Fruit fly (Drosophila melanogaster) whole organism, embryonic: ENCODE results near the gene Rab9Db.
A peak's percentile ranks its signal among the peaks of the same experiment; 100 is the strongest.

ENCODE experiments used
- Abd-B ChIP-seq: fragments of 200-800 bp; sonication (Bioruptor generic); optimal IDR thresholded peaks from 2 replicates; lab custom pipeline; 2018; ENCODE audit warnings: missing biosample characterization, mild to moderate bottlenecking, missing genetic modification characterization, moderate library complexity
- BEAF-32 ChIP-seq: fragments of 200-800 bp; sonication (Bioruptor generic); optimal IDR thresholded peaks from 3 replicates; lab custom pipeline; 2017; ENCODE audit warnings: missing biosample characterization, missing genetic modification characterization, mild to moderate bottlenecking, moderate library complexity, missing genetic modification reagents
- CG10431 ChIP-seq: fragments of 200-800 bp; sonication (Bioruptor generic); optimal IDR thresholded peaks from 3 replicates; lab custom pipeline; 2018; ENCODE audit warnings: missing biosample characterization, mild to moderate bottlenecking, missing genetic modification characterization
- CG12299 ChIP-seq: fragments of 200-800 bp; sonication (Bioruptor generic); optimal IDR thresholded peaks from 2 replicates; lab custom pipeline; 2018; ENCODE audit warnings: missing biosample characterization, mild to moderate bottlenecking, missing genetic modification characterization
- CG12659 ChIP-seq: fragments of 200-800 bp; sonication (Bioruptor generic); optimal IDR thresholded peaks from 3 replicates; lab custom pipeline; 2017; ENCODE audit warnings: mild to moderate bottlenecking, missing biosample characterization, missing genetic modification reagents, missing genetic modification characterization
- CG13123 ChIP-seq: fragments of 200-800 bp; sonication (Bioruptor generic); optimal IDR thresholded peaks from 2 replicates; lab custom pipeline; 2016; ENCODE audit warnings: missing biosample characterization, missing genetic modification characterization
- CG13424 ChIP-seq: fragments of 200-800 bp; sonication (Bioruptor generic); optimal IDR thresholded peaks from 2 replicates; lab custom pipeline; 2019; ENCODE audit warnings: missing biosample characterization, mild to moderate bottlenecking, missing genetic modification characterization, moderate library complexity
- CG14441 ChIP-seq: fragments of 200-800 bp; sonication (Bioruptor generic); IDR thresholded peaks from 2 replicates; pipeline ENCODE4 v1.3.6; 2022; ENCODE audit warnings: missing biosample characterization, missing genetic modification characterization
- CG15514 ChIP-seq: fragments of 200-800 bp; sonication (Bioruptor generic); optimal IDR thresholded peaks from 3 replicates; lab custom pipeline; 2017; ENCODE audit warnings: missing biosample characterization, missing genetic modification characterization, mild to moderate bottlenecking, moderate library complexity, missing genetic modification reagents
- CG16863 ChIP-seq: fragments of 200-800 bp; sonication (Bioruptor generic); optimal IDR thresholded peaks from 3 replicates; lab custom pipeline; 2016; ENCODE audit warnings: missing biosample characterization, missing genetic modification characterization
- CG18011 ChIP-seq: fragments of 200-800 bp; sonication (Bioruptor generic); optimal IDR thresholded peaks from 2 replicates; lab custom pipeline; 2017; ENCODE audit warnings: missing biosample characterization, missing genetic modification characterization, mild to moderate bottlenecking, moderate library complexity, missing genotype
- CG18262 ChIP-seq: fragments of 200-800 bp; optimal IDR thresholded peaks from 3 replicates; lab custom pipeline; 2019; ENCODE audit warnings: missing biosample characterization, mild to moderate bottlenecking, missing genetic modification characterization, moderate library complexity
- CG18764 ChIP-seq: fragments of 200-800 bp; sonication (Bioruptor generic); optimal IDR thresholded peaks from 3 replicates; lab custom pipeline; 2016; ENCODE audit warnings: missing biosample characterization, missing genetic modification characterization
- CG2875 ChIP-seq: fragments of 200-800 bp; sonication (Bioruptor generic); optimal IDR thresholded peaks from 2 replicates; lab custom pipeline; 2017; ENCODE audit warnings: missing biosample characterization, mild to moderate bottlenecking, missing genetic modification characterization, missing genetic modification reagents
- CG3847 ChIP-seq: fragments of 200-800 bp; sonication (Bioruptor generic); IDR thresholded peaks from 2 replicates; pipeline ENCODE4 v1.3.6; 2022; ENCODE audit warnings: missing biosample characterization, missing genetic modification characterization
- CG3995 ChIP-seq: fragments of 200-800 bp; sonication (Bioruptor generic); optimal IDR thresholded peaks from 3 replicates; lab custom pipeline; 2016; ENCODE audit warnings: missing biosample characterization, missing genetic modification characterization
- CG6791 ChIP-seq: fragments of 200-800 bp; sonication (Bioruptor generic); IDR thresholded peaks from 3 replicates; pipeline ENCODE4 v1.3.6; 2022; ENCODE audit warnings: missing biosample characterization, missing genetic modification characterization; ENCODE audit not compliant: partially characterized antibody
- CoRest ChIP-seq: fragments of 200-800 bp; sonication (Bioruptor generic); optimal IDR thresholded peaks from 3 replicates; lab custom pipeline; 2018; ENCODE audit warnings: missing biosample characterization, mild to moderate bottlenecking, missing genetic modification characterization, moderate library complexity
- D19B ChIP-seq: fragments of 200-800 bp; sonication (Bioruptor generic); optimal IDR thresholded peaks from 2 replicates; lab custom pipeline; 2017; ENCODE audit warnings: missing biosample characterization, mild to moderate bottlenecking, missing genetic modification characterization
- Dfd ChIP-seq, 2 experiments: fragments of >200 bp; optimal IDR thresholded peaks; 2 replicates each; lab custom pipeline; 2017; ENCODE audit warnings: missing biosample characterization in 2 of 2, missing genetic modification characterization in 2 of 2
- Fer1 ChIP-seq: fragments of 200-800 bp; sonication (Bioruptor generic); optimal IDR thresholded peaks from 2 replicates; lab custom pipeline; 2017; ENCODE audit warnings: missing biosample characterization, mild to moderate bottlenecking, missing genetic modification characterization
- HLH3B ChIP-seq: fragments of 200-800 bp; sonication (Bioruptor generic); IDR thresholded peaks from 2 replicates; pipeline ENCODE4 v1.3.6; 2022; ENCODE audit warnings: missing biosample characterization, missing genetic modification characterization
- Hand ChIP-seq: fragments of 200-800 bp; sonication (Bioruptor generic); optimal IDR thresholded peaks from 2 replicates; lab custom pipeline; 2017; ENCODE audit warnings: mild to moderate bottlenecking, missing biosample characterization, missing genetic modification reagents, missing genetic modification characterization
- HmgD ChIP-seq: fragments of 200-800 bp; sonication (Bioruptor generic); optimal IDR thresholded peaks from 3 replicates; lab custom pipeline; 2016; ENCODE audit warnings: missing biosample characterization, missing genetic modification characterization
- Hmx ChIP-seq: fragments of 200-800 bp; sonication (Bioruptor generic); optimal IDR thresholded peaks from 2 replicates; lab custom pipeline; 2016; ENCODE audit warnings: missing biosample characterization, missing genetic modification characterization
- Myb ChIP-seq: fragments of 200-800 bp; sonication (Bioruptor generic); optimal IDR thresholded peaks from 2 replicates; lab custom pipeline; 2016; ENCODE audit warnings: missing biosample characterization, missing genetic modification characterization
- NfI ChIP-seq: fragments of 200-800 bp; sonication (Bioruptor generic); optimal IDR thresholded peaks from 3 replicates; lab custom pipeline; 2018; ENCODE audit warnings: missing biosample characterization, mild to moderate bottlenecking, missing genetic modification characterization, moderate library complexity
- Ptx1 ChIP-seq: fragments of 200-800 bp; sonication (Bioruptor generic); IDR thresholded peaks from 2 replicates; pipeline ENCODE4 v1.3.6; 2022; ENCODE audit warnings: missing biosample characterization, missing genetic modification characterization
- Sin3A ChIP-seq: fragments of >200 bp; optimal IDR thresholded peaks from 2 replicates; lab custom pipeline; 2018
- Spps ChIP-seq: fragments of 200-800 bp; sonication (Bioruptor generic); optimal IDR thresholded peaks from 2 replicates; lab custom pipeline; 2018; ENCODE audit warnings: missing biosample characterization, mild to moderate bottlenecking, missing genetic modification characterization
- Taf1 ChIP-seq: fragments of 200-800 bp; sonication (Bioruptor generic); IDR thresholded peaks from 2 replicates; pipeline ENCODE4 v1.3.6; 2022; ENCODE audit warnings: missing biosample characterization, missing genetic modification characterization
- ap ChIP-seq: fragments of 200-800 bp; sonication (Bioruptor generic); IDR thresholded peaks from 2 replicates; pipeline ENCODE4 v1.3.6; 2022; ENCODE audit warnings: missing biosample characterization, missing genetic modification characterization
- bbx ChIP-seq: fragments of 200-800 bp; sonication (Bioruptor generic); IDR thresholded peaks from 2 replicates; pipeline ENCODE4 v1.3.6; 2022; ENCODE audit warnings: missing biosample characterization, missing genetic modification characterization; ENCODE audit not compliant: partially characterized antibody
- croc ChIP-seq: fragments of 200-800 bp; sonication (Bioruptor generic); conservative IDR thresholded peaks from 3 replicates; pipeline ENCODE4 v1.3.6; 2022; ENCODE audit warnings: missing biosample characterization, missing genetic modification characterization
- dimm ChIP-seq: fragments of 200-800 bp; sonication (Bioruptor generic); IDR thresholded peaks from 2 replicates; pipeline ENCODE4 v1.3.6; 2022; ENCODE audit warnings: missing biosample characterization, missing genetic modification characterization
- dmrt11E ChIP-seq: fragments of 200-800 bp; sonication (Bioruptor generic); optimal IDR thresholded peaks from 3 replicates; lab custom pipeline; 2018; ENCODE audit warnings: missing biosample characterization, mild to moderate bottlenecking, missing genetic modification characterization, moderate library complexity
- emc ChIP-seq: fragments of 200-800 bp; sonication (Bioruptor generic); optimal IDR thresholded peaks from 2 replicates; lab custom pipeline; 2016; ENCODE audit warnings: missing biosample characterization, missing genetic modification characterization
- ems ChIP-seq: fragments of 200-800 bp; sonication (Bioruptor generic); optimal IDR thresholded peaks from 3 replicates; lab custom pipeline; 2016; ENCODE audit warnings: missing biosample characterization, missing genetic modification characterization
- esg ChIP-seq: fragments of 200-800 bp; sonication (Bioruptor generic); conservative IDR thresholded peaks from 2 replicates; pipeline ENCODE4 v1.3.6; 2022; ENCODE audit warnings: missing biosample characterization, missing genetic modification characterization
- ham ChIP-seq: fragments of 200-800 bp; sonication (Bioruptor generic); IDR thresholded peaks from 2 replicates; pipeline ENCODE4 v1.3.6; 2022; ENCODE audit warnings: missing biosample characterization, missing genetic modification characterization
- hth ChIP-seq: fragments of >200 bp; optimal IDR thresholded peaks from 2 replicates; lab custom pipeline; 2017; ENCODE audit warnings: inconsistent platforms
- luna ChIP-seq: fragments of 200-800 bp; sonication (Bioruptor generic); optimal IDR thresholded peaks from 2 replicates; lab custom pipeline; 2016; ENCODE audit warnings: missing biosample characterization, missing genetic modification characterization
- phol ChIP-seq: fragments of 200-800 bp; sonication (Bioruptor generic); optimal IDR thresholded peaks from 3 replicates; lab custom pipeline; 2018; ENCODE audit warnings: missing biosample characterization, mild to moderate bottlenecking, missing genetic modification characterization, moderate library complexity
- psq ChIP-seq: fragments of 200-800 bp; sonication (Bioruptor generic); optimal IDR thresholded peaks from 2 replicates; lab custom pipeline; 2017; ENCODE audit warnings: missing biosample characterization, missing genetic modification characterization
- seq ChIP-seq: fragments of 200-800 bp; sonication (Bioruptor generic); IDR thresholded peaks from 2 replicates; pipeline ENCODE4 v1.3.6; 2022; ENCODE audit warnings: missing biosample characterization, missing genetic modification characterization
- slp2 ChIP-seq: fragments of 200-800 bp; sonication (Bioruptor generic); optimal IDR thresholded peaks from 2 replicates; lab custom pipeline; 2016; ENCODE audit warnings: missing biosample characterization, missing genetic modification characterization
- vnd ChIP-seq: fragments of 200-800 bp; sonication (Bioruptor generic); IDR thresholded peaks from 3 replicates; pipeline ENCODE4 v1.3.6; 2022; ENCODE audit warnings: missing biosample characterization, missing genetic modification characterization; ENCODE audit not compliant: partially characterized antibody

Gene Rab9Db

DNA sequence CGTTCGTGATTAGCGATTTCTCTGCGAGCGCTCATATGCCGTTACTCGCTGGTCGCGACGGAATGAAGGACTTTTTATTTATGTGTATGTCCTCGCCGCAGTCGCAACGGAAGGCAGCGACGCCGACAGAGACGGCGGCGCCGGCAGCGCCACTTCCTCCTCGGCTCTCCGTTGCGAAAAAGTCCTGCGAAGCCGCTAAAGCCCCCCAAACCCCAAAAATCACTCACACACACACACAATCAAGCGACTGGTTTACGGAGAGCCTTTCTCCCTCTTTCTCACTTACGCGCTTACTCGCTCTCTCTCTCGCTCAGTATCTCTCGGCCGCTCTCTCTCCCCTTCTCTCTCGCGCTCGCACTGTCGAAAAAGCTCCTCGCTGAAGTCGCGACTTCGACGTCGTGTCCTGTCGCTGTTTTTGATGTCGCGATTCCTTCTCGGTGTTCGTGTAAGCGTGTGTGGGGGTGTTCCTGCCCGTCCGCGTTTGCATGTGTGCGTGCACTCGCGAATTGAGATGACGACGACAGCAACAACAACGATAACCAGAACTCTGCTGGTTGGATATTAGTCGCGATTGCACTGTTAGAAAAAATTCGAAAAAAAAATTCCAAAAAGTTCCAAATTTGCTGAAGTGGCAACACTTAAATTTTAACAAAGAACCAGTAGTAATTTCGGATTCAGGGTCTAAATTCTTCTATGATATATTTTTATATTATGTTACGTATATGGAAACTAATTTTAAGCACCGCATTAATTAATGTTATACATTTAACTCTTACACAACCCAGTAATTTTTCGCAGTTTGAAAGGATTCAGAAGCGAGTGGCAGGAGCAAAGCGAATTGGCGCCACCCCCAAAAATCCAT lies 2.6 kb downstream of the Rab9Db start, which contains the start of gene CG43347 (continued):
- peak; percentile 5 for TF ChIP-seq CG10431
- TF ChIP-seq HLH3B (GFP tag; lab: Robert Waterston, UW): peak; percentile 52
- TF ChIP-seq Taf1 (GFP tag; lab: Robert Waterston, UW): 0 out of 2 replicates have a peak, but pooled peaks have one; percentile 24
- peak; percentile 77 for TF ChIP-seq NfI (GFP tag; lab: Kevin White, UChicago)
- TF ChIP-seq HmgD (GFP tag; lab: Kevin White, UChicago): no peak
- peak; percentile 58 for TF ChIP-seq Abd-B
- TF ChIP-seq Myb (GFP tag; lab: Kevin White, UChicago): no peak
- TF ChIP-seq Sin3A: no peak
- TF ChIP-seq CG2875 (GFP tag; lab: Kevin White, UChicago): peak; percentile 26
- TF ChIP-seq CG3847 (GFP tag; lab: Robert Waterston, UW): peak; percentile 27; the same call in 1 of the 2 replicates
- peak; percentile 41; the same call in 1 of the 2 replicates for TF ChIP-seq esg (GFP tag; lab: Robert Waterston, UW)
- no peak for TF ChIP-seq CG6791
- TF ChIP-seq slp2 (GFP tag; lab: Kevin White, UChicago): no peak
- no peak for TF ChIP-seq luna
- TF ChIP-seq CG13424 (tag; lab: Kevin White, UChicago): peak; percentile 82
- peak; percentile 83 for TF ChIP-seq Fer1 (GFP tag; lab: Kevin White, UChicago)
- no peak for TF ChIP-seq Dfd (GFP tag; optimal IDR thresholded peaks at IDR 0.05; lab: Kevin White, UChicago)
- no peak for TF ChIP-seq psq (GFP tag; lab: Kevin White, UChicago)
- no peak for TF ChIP-seq hth (lab: Kevin White, UChicago)
- TF ChIP-seq CG12299 (tag; lab: Kevin White, UChicago): peak; percentile 69
- TF ChIP-seq ap (GFP tag; lab: Robert Waterston, UW): 0 out of 2 replicates have a peak, but pooled peaks have one; percentile 38
- TF ChIP-seq CG18011: peak; percentile 3
- TF ChIP-seq ems (GFP tag; lab: Kevin White, UChicago): no peak
- TF ChIP-seq croc (GFP tag; lab: Robert Waterston, UW): peak; percentile 38; the same call in 2 of the 3 replicates
- peak; percentile 53 for TF ChIP-seq D19B
- TF ChIP-seq Hmx (GFP tag; lab: Kevin White, UChicago): no peak
- peak; percentile 68 for TF ChIP-seq CG18262 (tag; lab: Kevin White, UChicago)
- TF ChIP-seq CG3995: no peak
- no peak for TF ChIP-seq ham
- peak; percentile 66 for TF ChIP-seq CG12659
- TF ChIP-seq CG18764 (GFP tag; lab: Kevin White, UChicago): no peak
- TF ChIP-seq vnd: no peak
- no peak for TF ChIP-seq Spps
- peak; percentile 70 for TF ChIP-seq phol (tag; lab: Kevin White, UChicago)
- no peak for TF ChIP-seq CG13123 (GFP tag; lab: Kevin White, UChicago)
- no peak for TF ChIP-seq dmrt11E (tag; lab: Kevin White, UChicago)
- no peak for TF ChIP-seq dimm (GFP tag; lab: Robert Waterston, UW)
- no peak for TF ChIP-seq bbx (GFP tag; lab: Robert Waterston, UW)
- TF ChIP-seq CoRest (tag; lab: Kevin White, UChicago): peak; percentile 81
- TF ChIP-seq seq (GFP tag; lab: Robert Waterston, UW): peak; percentile 64
- TF ChIP-seq CG14441: peak; percentile 41; the same call in 1 of the 2 replicates
- TF ChIP-seq BEAF-32 (GFP tag; lab: Kevin White, UChicago): no peak
- peak; percentile 80 for TF ChIP-seq Hand (GFP tag; lab: Kevin White, UChicago)
- TF ChIP-seq CG15514: peak; percentile 59
- peak; percentile 66 for TF ChIP-seq Ptx1
- TF ChIP-seq CG16863 (GFP tag; lab: Kevin White, UChicago): no peak
- TF ChIP-seq emc (GFP tag; lab: Kevin White, UChicago): no peak
- TF ChIP-seq, all 482 proteins: peak for 238
